Worm (Caenorhabditis elegans) whole organism, L4 larva: ENCODE data around the gene Y15E3A.5.

Source experiments
- F49E8.2 ChIP-seq: sonication (generic microtip); optimal IDR thresholded peaks from 2 replicates; lab custom pipeline; 2016; ENCODE audit warnings: missing compliant biosample characterization, mild to moderate bottlenecking, missing genetic modification characterization, borderline replicate concordance
- Y105C5A.15 ChIP-seq: fragments of 200-800 bp; sonication (Bioruptor generic); IDR thresholded peaks from 2 replicates; pipeline ENCODE4 v1.3.6; 2022; ENCODE audit warnings: missing genetic modification characterization, missing compliant biosample characterization
- Y48G9A.11 ChIP-seq: fragments of 200-800 bp; sonication (Bioruptor generic); IDR thresholded peaks from 2 replicates; pipeline ENCODE4 v1.3.6; 2022; ENCODE audit warnings: missing genetic modification reagents, missing genetic modification characterization, missing compliant biosample characterization
- Y5F2A.4 ChIP-seq: fragments of 200-800 bp; sonication (Bioruptor generic); optimal IDR thresholded peaks from 2 replicates; lab custom pipeline; 2018; ENCODE audit warnings: mild to moderate bottlenecking, missing genetic modification characterization, missing compliant biosample characterization
- ZK337.2 ChIP-seq: fragments of 200-800 bp; sonication (Bioruptor generic); IDR thresholded peaks from 2 replicates; pipeline ENCODE4 v1.3.6; 2022; ENCODE audit warnings: missing genetic modification reagents, missing genetic modification characterization, missing compliant biosample characterization
- ZK546.5 ChIP-seq, 2 experiments: sonication (generic microtip); optimal IDR thresholded peaks; 2 replicates each; lab custom pipeline; 2017; ENCODE audit warnings: missing biosample characterization in 2 of 2, missing genetic modification characterization in 2 of 2
- aha-1 ChIP-seq: fragments of 150-350 bp; peaks from one replicate; lab custom pipeline; 2014; ENCODE audit warnings: missing biosample characterization, missing genetic modification characterization
- ama-1 ChIP-seq: fragments of 150-350 bp; optimal IDR thresholded peaks from 2 replicates; lab custom pipeline; 2014; ENCODE audit warnings: inconsistent platforms, mixed read lengths
- attf-4 ChIP-seq: sonication (generic microtip); optimal IDR thresholded peaks from 3 replicates; lab custom pipeline; 2017; ENCODE audit warnings: missing biosample characterization, missing genetic modification characterization
- ceh-20 ChIP-seq: fragments of 200-800 bp; sonication (Bioruptor generic); IDR thresholded peaks from 2 replicates; pipeline ENCODE4 v1.3.6; 2022; ENCODE audit warnings: missing genetic modification reagents, missing genetic modification characterization, missing compliant biosample characterization
- ceh-28 ChIP-seq: fragments of 150-350 bp; optimal IDR thresholded peaks from 2 replicates; lab custom pipeline; 2014; ENCODE audit warnings: missing biosample characterization, missing genetic modification reagents, missing genetic modification characterization
- ceh-32 ChIP-seq: sonication (generic microtip); optimal IDR thresholded peaks from 2 replicates; lab custom pipeline; 2016; ENCODE audit warnings: mild to moderate bottlenecking, missing genetic modification characterization, missing compliant biosample characterization; ENCODE audit not compliant: poor library complexity
- ceh-82 ChIP-seq: sonication (generic microtip); optimal IDR thresholded peaks from 2 replicates; lab custom pipeline; 2017; ENCODE audit warnings: missing biosample characterization, missing genetic modification characterization
- ces-1 ChIP-seq: fragments of 150-350 bp; sonication (generic microtip); optimal IDR thresholded peaks from 4 replicates; lab custom pipeline; 2014; ENCODE audit warnings: missing biosample characterization, missing genetic modification reagents, missing genetic modification characterization
- dmd-6 ChIP-seq: fragments of 200-800 bp; sonication (Bioruptor generic); IDR thresholded peaks from 2 replicates; pipeline ENCODE4 v1.3.6; 2022; ENCODE audit warnings: missing genetic modification reagents, missing genetic modification characterization, missing compliant biosample characterization
- duxl-1 ChIP-seq: sonication (generic microtip); optimal IDR thresholded peaks from 2 replicates; lab custom pipeline; 2016; ENCODE audit warnings: mild to moderate bottlenecking, missing genetic modification characterization, moderate library complexity, missing compliant biosample characterization; ENCODE audit not compliant: poor library complexity
- dve-1 ChIP-seq: sonication (generic microtip); optimal IDR thresholded peaks from 2 replicates; lab custom pipeline; 2017; ENCODE audit warnings: antibody characterized with exemption, mild to moderate bottlenecking, missing genetic modification characterization, missing compliant biosample characterization; ENCODE audit not compliant: insufficient read depth
- egl-43 ChIP-seq: fragments of 200-800 bp; sonication (Bioruptor generic); IDR thresholded peaks from 2 replicates; pipeline ENCODE4 v1.3.6; 2022; ENCODE audit warnings: missing genetic modification reagents, missing genetic modification characterization, missing compliant biosample characterization
- hlh-11 ChIP-seq: fragments of 200-800 bp; sonication (Bioruptor generic); optimal IDR thresholded peaks from 2 replicates; lab custom pipeline; 2018; ENCODE audit warnings: mild to moderate bottlenecking, missing genetic modification characterization, missing compliant biosample characterization
- hlh-30 ChIP-seq: sonication (generic microtip); optimal IDR thresholded peaks from 2 replicates; lab custom pipeline; 2017; ENCODE audit warnings: antibody characterized with exemption, mild to moderate bottlenecking, missing genetic modification characterization, missing compliant biosample characterization; ENCODE audit not compliant: insufficient read depth
- lsy-2 ChIP-seq, 2 experiments: fragments of 150-350 bp in 1 of 2; sonication (generic microtip) in 1 of 2; optimal IDR thresholded peaks; 2 replicates each; lab custom pipeline; 2014 to 2017; ENCODE audit warnings: missing biosample characterization in 2 of 2, missing genetic modification characterization in 2 of 2
- mdl-1 ChIP-seq, 2 experiments: fragments of 150-350 bp in 1 of 2; sonication (generic microtip) in 1 of 2; optimal IDR thresholded peaks; 2 replicates each; lab custom pipeline; 2014 to 2017; ENCODE audit warnings: missing biosample characterization in 2 of 2, missing genetic modification characterization in 2 of 2
- mxl-3 ChIP-seq: fragments of 200-800 bp; sonication (Bioruptor generic); optimal IDR thresholded peaks from 2 replicates; lab custom pipeline; 2018; ENCODE audit warnings: mild to moderate bottlenecking, missing genetic modification characterization, missing compliant biosample characterization
- nhr-10 ChIP-seq: fragments of 150-350 bp; optimal IDR thresholded peaks from 2 replicates; lab custom pipeline; 2014; ENCODE audit warnings: missing biosample characterization, missing genetic modification characterization
- nhr-102 ChIP-seq: sonication (generic microtip); optimal IDR thresholded peaks from 2 replicates; lab custom pipeline; 2016; ENCODE audit warnings: mild to moderate bottlenecking, missing genetic modification characterization, moderate library complexity, missing compliant biosample characterization
- nhr-11 ChIP-seq: fragments of 150-350 bp; optimal IDR thresholded peaks from 2 replicates; lab custom pipeline; 2014; ENCODE audit warnings: missing biosample characterization, missing genetic modification characterization
- nhr-111 ChIP-seq: fragments of 200-800 bp; sonication (Bioruptor generic); optimal IDR thresholded peaks from 2 replicates; lab custom pipeline; 2018; ENCODE audit warnings: mild to moderate bottlenecking, missing genetic modification characterization, missing compliant biosample characterization
- nhr-237 ChIP-seq: sonication (generic microtip); optimal IDR thresholded peaks from 2 replicates; lab custom pipeline; 2017; ENCODE audit warnings: missing biosample characterization, missing genetic modification characterization
- nhr-25 ChIP-seq: sonication (generic microtip); optimal IDR thresholded peaks from 2 replicates; lab custom pipeline; 2017; ENCODE audit warnings: missing genetic modification characterization, mild to moderate bottlenecking, missing compliant biosample characterization, antibody characterized with exemption, moderate library complexity, borderline replicate concordance; ENCODE audit not compliant: insufficient read depth
- nhr-28 ChIP-seq: fragments of 150-350 bp; optimal IDR thresholded peaks from 2 replicates; lab custom pipeline; 2014; ENCODE audit warnings: missing biosample characterization, missing genetic modification characterization
- nhr-42 ChIP-seq: fragments of 200-800 bp; sonication (Bioruptor generic); IDR thresholded peaks from 2 replicates; pipeline ENCODE4 v1.3.6; 2022; ENCODE audit warnings: missing genetic modification characterization, missing compliant biosample characterization
- nhr-48 ChIP-seq: sonication (generic microtip); optimal IDR thresholded peaks from 2 replicates; lab custom pipeline; 2016; ENCODE audit warnings: mild to moderate bottlenecking, missing genetic modification characterization, missing compliant biosample characterization
- php-3 ChIP-seq: fragments of 200-800 bp; sonication (Bioruptor generic); IDR thresholded peaks from 2 replicates; pipeline ENCODE4 v1.3.6; 2022; ENCODE audit warnings: missing genetic modification reagents, missing genetic modification characterization, missing compliant biosample characterization
- snpc-1.2 ChIP-seq: fragments of 200-800 bp; sonication (Bioruptor generic); IDR thresholded peaks from 2 replicates; pipeline ENCODE4 v1.3.6; 2022; ENCODE audit warnings: missing genetic modification reagents, missing genetic modification characterization, missing compliant biosample characterization
- spr-3 ChIP-seq: fragments of 200-800 bp; sonication (Bioruptor generic); optimal IDR thresholded peaks from 2 replicates; lab custom pipeline; 2018; ENCODE audit warnings: mild to moderate bottlenecking, missing genetic modification characterization, missing compliant biosample characterization
- tag-97 ChIP-seq: fragments of 200-800 bp; sonication (Bioruptor generic); IDR thresholded peaks from 2 replicates; pipeline ENCODE4 v1.3.6; 2022; ENCODE audit warnings: missing genetic modification characterization, missing compliant biosample characterization
- tra-1 ChIP-seq: fragments of 200-800 bp; sonication (Bioruptor generic); IDR thresholded peaks from 2 replicates; pipeline ENCODE4 v1.3.6; 2022; ENCODE audit warnings: missing genetic modification reagents, missing genetic modification characterization, missing compliant biosample characterization
- unc-39 ChIP-seq: sonication (generic microtip); optimal IDR thresholded peaks from 2 replicates; lab custom pipeline; 2017; ENCODE audit warnings: missing biosample characterization, missing genetic modification characterization
- zip-2 ChIP-seq: fragments of 150-350 bp; optimal IDR thresholded peaks from 2 replicates; lab custom pipeline; 2014; ENCODE audit warnings: missing biosample characterization, missing genetic modification characterization
- ztf-11 ChIP-seq: fragments of 150-350 bp; optimal IDR thresholded peaks from 2 replicates; lab custom pipeline; 2014; ENCODE audit warnings: missing biosample characterization, missing genetic modification characterization
- ztf-7 ChIP-seq: fragments of 150-350 bp; optimal IDR thresholded peaks from 2 replicates; lab custom pipeline; 2014; ENCODE audit warnings: missing biosample characterization, missing genetic modification characterization

Y15E3A.5 gene

DNA sequence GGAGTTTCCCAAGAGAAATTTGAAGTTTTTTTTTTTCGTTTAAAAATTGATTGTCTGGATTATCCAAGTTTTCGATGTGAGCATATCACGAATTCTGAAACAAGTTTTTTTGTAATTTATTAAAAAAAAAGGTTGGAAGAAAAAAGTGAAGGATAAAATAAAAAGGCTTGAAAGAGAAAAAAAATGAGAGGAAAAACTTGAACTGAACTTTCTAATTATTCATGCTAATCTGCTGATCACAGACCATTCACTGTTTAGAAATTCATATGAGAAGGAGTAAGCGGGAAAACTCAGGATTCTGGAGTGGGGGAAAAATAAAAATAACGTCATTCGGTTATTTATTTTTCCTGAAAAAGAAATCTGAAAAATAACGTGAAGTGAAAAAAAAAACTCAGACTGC lies 37.4 kb downstream of the Y15E3A.5 start, which contains the start of gene svh-5:
TSS of gene svh-5 (minus strand) at position 101 of the 400 bp plus-strand sequence.
- TF ChIP-seq ZK337.2 (GFP tag; lab: Robert Waterston, UW) = no peak
- no peak for TF ChIP-seq dve-1
- TF ChIP-seq ZK546.5 (tag; optimal IDR thresholded peaks at IDR 0.05; lab: Kevin White, UChicago) = no peak
- TF ChIP-seq nhr-102 (tag; lab: Kevin White, UChicago) = no peak
- TF ChIP-seq ces-1 (GFP tag; lab: Kevin White, UChicago) = no peak
- TF ChIP-seq nhr-10 (tag; lab: Kevin White, UChicago) = no peak
- no peak for TF ChIP-seq snpc-1.2 (GFP tag; lab: Robert Waterston, UW)
- no peak for TF ChIP-seq mxl-3

ce11 chrX:15379882-15380281 lies 39.5 kb downstream of the Y15E3A.5 start:
- TF ChIP-seq Y5F2A.4 (no peak), ama-1 (lab: Kevin White, UChicago) (no peak), aha-1 (peak; percentile 67), spr-3 (GFP tag; lab: Kevin White, UChicago) (no peak), nhr-48 (peak; percentile 54), dmd-6 (peak; percentile 51), nhr-28 (tag; lab: Kevin White, UChicago) (peak; percentile 44), nhr-111 (GFP tag; lab: Kevin White, UChicago) (no peak), Y105C5A.15 (GFP tag; lab: Robert Waterston, UW) (no peak), hlh-30 (tag; lab: Kevin White, UChicago) (peak; percentile 72), nhr-25 (tag; lab: Kevin White, UChicago) (peak; percentile 12)

ce11 chrX:15380437-15380836 lies 40.1 kb downstream of the Y15E3A.5 start:
- TF ChIP-seq snpc-1.2 (GFP tag; lab: Robert Waterston, UW) = no peak
- no peak for TF ChIP-seq tag-97
- no peak for TF ChIP-seq ceh-32 (tag; lab: Kevin White, UChicago)
- TF ChIP-seq dmd-6 = no peak
- TF ChIP-seq unc-39 (tag; lab: Kevin White, UChicago) = no peak
- no peak for TF ChIP-seq ztf-7 (tag; lab: Kevin White, UChicago)
- TF ChIP-seq tra-1 (GFP tag; lab: Robert Waterston, UW) = no peak
- no peak for TF ChIP-seq ztf-11
- no peak for TF ChIP-seq ceh-82 (tag; lab: Kevin White, UChicago)
- TF ChIP-seq mdl-1 (tag; optimal IDR thresholded peaks at IDR 0.05; lab: Kevin White, UChicago) = no peak
- no peak for TF ChIP-seq duxl-1 (tag; lab: Kevin White, UChicago)
- no peak for TF ChIP-seq nhr-237 (tag; lab: Kevin White, UChicago)
- TF ChIP-seq lsy-2 (tag; optimal IDR thresholded peaks at IDR 0.05; lab: Kevin White, UChicago) = no peak
- TF ChIP-seq zip-2 (tag; lab: Kevin White, UChicago) = no peak
- TF ChIP-seq aha-1 = peak; percentile 43
- peak; percentile 15 for TF ChIP-seq nhr-28 (tag; lab: Kevin White, UChicago)
- no peak for TF ChIP-seq egl-43 (GFP tag; lab: Robert Waterston, UW)
- no peak for TF ChIP-seq attf-4
- TF ChIP-seq Y48G9A.11 (GFP tag; lab: Robert Waterston, UW) = no peak
- TF ChIP-seq F49E8.2 = no peak
- TF ChIP-seq ceh-28 = no peak
- no peak for TF ChIP-seq php-3 (GFP tag; lab: Robert Waterston, UW)
- peak; percentile 45 for TF ChIP-seq mxl-3
- no peak for TF ChIP-seq nhr-42 (GFP tag; lab: Robert Waterston, UW)
- no peak for TF ChIP-seq ceh-20 (GFP tag; lab: Robert Waterston, UW)
- TF ChIP-seq hlh-11 (tag; lab: Kevin White, UChicago) = peak; percentile 32
- TF ChIP-seq nhr-11 (tag; lab: Kevin White, UChicago) = no peak
- no peak for TF ChIP-seq spr-3 (GFP tag; lab: Kevin White, UChicago)
